Worm (Caenorhabditis elegans): ENCODE results near the gene dpf-5.

The dpf-5 gene

ce11 chrIV:4799114-4799513, 7.3 kb downstream of the dpf-5 start, which contains the start of gene eor-1:
Gene eor-1, minus strand, starts transcription at chrIV:4799178.
- TF ChIP-seq dao-5 (tag; optimal IDR thresholded peaks at IDR 0.05) = no peak
- TF ChIP-seq W03F9.2 (tag; optimal IDR thresholded peaks at IDR 0.05) = peak; percentile 9
- no peak for TF ChIP-seq him-1 (tag; optimal IDR thresholded peaks at IDR 0.05)

- TF ChIP-seq him-1 (tag; optimal IDR thresholded peaks at IDR 0.05) (no peak), dao-5 (tag; optimal IDR thresholded peaks at IDR 0.05) (no peak), W03F9.2 (tag; optimal IDR thresholded peaks at IDR 0.05) (no peak)
These were observed 11.3 kb downstream of the dpf-5 start for ce11 chrIV:4795111-4795510.

DNA sequence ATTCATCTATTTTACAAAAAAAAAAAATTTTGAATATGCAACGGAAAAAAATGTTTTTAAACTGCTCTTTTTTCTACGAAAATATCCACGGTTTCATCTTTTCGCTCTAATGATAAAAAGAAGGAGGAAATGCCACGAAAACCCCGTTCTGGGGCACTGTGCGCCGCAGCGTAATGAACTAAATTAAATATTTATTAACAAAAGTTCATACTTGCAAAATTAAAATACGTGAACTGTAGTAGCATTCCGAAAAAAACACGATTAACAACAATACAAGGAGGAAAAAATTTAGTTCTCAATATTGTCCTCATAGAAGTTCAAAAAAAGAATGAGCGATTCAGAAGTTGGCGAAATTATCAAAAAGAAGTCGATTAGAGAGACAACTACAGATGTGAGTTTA, 16.9 kb downstream of the dpf-5 start, which contains the start of gene R11E3.1:
TSS of gene R11E3.1 (plus strand) at position 301 of the 400 bp plus-strand sequence.
- TF ChIP-seq dao-5 (tag; optimal IDR thresholded peaks at IDR 0.05) = no peak
- no peak for TF ChIP-seq W03F9.2 (tag; optimal IDR thresholded peaks at IDR 0.05)
- TF ChIP-seq him-1 (tag; optimal IDR thresholded peaks at IDR 0.05) = no peak

ce11 chrIV:4788332-4788731, 18.1 kb downstream of the dpf-5 start, which contains the start of gene nhr-104:
Gene nhr-104, minus strand, starts transcription at chrIV:4788692.
- TF ChIP-seq W03F9.2 (tag; optimal IDR thresholded peaks at IDR 0.05) (no peak), dao-5 (tag; optimal IDR thresholded peaks at IDR 0.05) (no peak), him-1 (tag; optimal IDR thresholded peaks at IDR 0.05) (no peak)

DNA sequence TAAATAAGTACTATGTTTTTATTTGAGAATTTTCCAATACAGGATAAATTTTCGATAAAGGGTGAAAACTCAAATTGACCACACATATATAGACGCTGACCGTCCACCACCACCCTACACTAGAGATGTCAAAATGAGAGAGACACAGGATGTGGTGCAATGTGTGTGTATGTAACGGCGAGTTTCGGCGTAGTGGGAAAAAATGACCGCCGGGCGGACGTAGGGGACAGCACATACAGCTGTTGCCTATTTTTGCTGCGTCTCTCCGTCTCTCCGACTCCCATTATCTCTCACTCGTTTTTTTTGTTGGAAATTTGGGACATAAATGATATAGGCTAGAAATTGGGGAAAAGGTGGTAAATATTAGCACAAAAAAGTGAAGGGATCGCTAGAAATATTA, 25.3 kb downstream of the dpf-5 start:
- TF ChIP-seq him-1 (tag; optimal IDR thresholded peaks at IDR 0.05) = no peak
- TF ChIP-seq W03F9.2 (tag; optimal IDR thresholded peaks at IDR 0.05) = no peak
- no peak for TF ChIP-seq dao-5 (tag; optimal IDR thresholded peaks at IDR 0.05)

DNA sequence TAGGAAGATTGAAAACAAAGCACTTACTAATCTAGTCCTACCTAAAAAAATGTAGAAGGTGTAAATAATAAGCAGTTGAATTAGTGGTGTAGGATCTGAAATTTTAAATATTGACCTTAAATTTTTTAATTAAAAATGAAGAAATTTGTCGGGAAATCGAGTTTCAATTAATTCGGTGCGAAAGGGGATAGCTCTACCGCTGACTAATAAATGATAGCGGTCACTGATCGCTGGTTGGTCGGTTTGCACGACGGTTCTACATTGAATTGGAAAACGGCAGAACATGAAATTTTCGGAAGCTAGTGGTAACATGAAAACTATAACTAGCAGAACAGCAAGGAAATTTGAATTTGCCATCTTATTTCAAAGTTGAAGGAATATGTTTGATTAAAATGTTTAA, 26.3 kb downstream of the dpf-5 start, which contains the start of gene set-15:
TSS of gene set-15 (minus strand) at position 101 of the 400 bp plus-strand sequence.
- TF ChIP-seq him-1 (tag; optimal IDR thresholded peaks at IDR 0.05) (no peak), dao-5 (tag; optimal IDR thresholded peaks at IDR 0.05) (no peak)

DNA sequence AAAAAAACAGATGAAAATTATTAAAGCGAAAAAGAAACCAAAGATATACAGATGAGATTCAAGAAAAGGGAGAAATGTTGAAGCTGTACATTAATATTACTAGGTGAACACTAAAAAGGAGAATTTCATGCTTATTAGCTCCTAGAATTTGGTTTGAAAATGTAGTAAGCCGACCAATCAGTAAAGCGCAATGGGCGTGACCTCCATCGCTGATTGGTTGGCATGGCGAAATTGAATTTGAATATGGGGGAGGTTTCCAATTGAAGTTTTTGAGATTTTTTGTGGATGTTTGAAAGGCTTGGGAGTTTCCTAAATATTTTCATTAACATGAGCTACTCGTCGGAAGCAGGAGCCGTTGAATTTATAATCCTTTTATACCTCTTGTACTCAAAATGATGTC, 29.9 kb downstream of the dpf-5 start:
- TF ChIP-seq W03F9.2 (tag; optimal IDR thresholded peaks at IDR 0.05) (no peak), him-1 (tag; optimal IDR thresholded peaks at IDR 0.05) (no peak), dao-5 (tag; optimal IDR thresholded peaks at IDR 0.05) (no peak)

DNA sequence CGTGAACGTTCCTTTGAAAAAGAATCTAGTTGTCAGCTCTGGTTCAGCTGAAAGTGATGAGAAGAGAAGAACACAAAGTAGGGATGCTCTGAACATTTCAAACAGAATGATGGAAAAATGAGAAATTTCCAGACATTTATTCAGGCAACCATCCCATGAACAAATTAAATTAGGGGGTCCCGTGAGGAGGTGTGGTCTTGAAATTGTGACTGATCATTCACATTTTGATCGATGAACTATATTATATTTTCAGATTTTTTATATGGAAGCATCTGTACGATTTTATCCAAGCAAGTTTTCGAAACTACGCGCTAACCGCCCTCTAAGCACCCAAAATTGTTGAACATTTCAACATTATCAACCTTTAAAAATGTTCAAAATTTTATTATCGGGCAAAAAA, 30.4 kb downstream of the dpf-5 start, which contains the start of gene R11E3.19:
TSS of gene R11E3.19 (minus strand) at position 101 of the 400 bp plus-strand sequence.
- no peak for TF ChIP-seq him-1 (tag; optimal IDR thresholded peaks at IDR 0.05)
- no peak for TF ChIP-seq W03F9.2 (tag; optimal IDR thresholded peaks at IDR 0.05)
- TF ChIP-seq dao-5 (tag; optimal IDR thresholded peaks at IDR 0.05) = no peak

DNA sequence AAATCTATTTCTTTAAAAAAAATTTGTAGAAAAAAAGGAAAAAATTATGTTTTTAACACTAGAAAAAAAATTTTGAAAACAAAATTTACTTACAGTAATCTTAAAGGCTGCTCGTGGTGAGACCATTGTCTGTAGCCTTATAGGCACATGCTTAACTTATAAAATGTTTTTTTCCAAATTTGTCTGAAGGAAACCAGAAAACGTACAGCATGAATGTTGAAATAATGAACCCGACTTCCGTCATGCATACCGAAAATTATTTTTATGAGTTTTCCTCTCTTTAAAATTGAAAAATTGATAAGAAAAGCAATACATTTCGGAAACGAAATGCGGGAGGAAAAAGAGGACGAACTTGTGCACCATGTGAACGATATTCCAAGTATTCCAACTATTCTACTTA, 34.6 kb downstream of the dpf-5 start, which contains the start of gene R11E3.2:
TSS of gene R11E3.2 (plus strand) at position 301 of the 400 bp plus-strand sequence.
- no peak for TF ChIP-seq dao-5 (tag; optimal IDR thresholded peaks at IDR 0.05)
- TF ChIP-seq him-1 (tag; optimal IDR thresholded peaks at IDR 0.05) = no peak
- no peak for TF ChIP-seq W03F9.2 (tag; optimal IDR thresholded peaks at IDR 0.05)

- TF ChIP-seq him-1 (tag; optimal IDR thresholded peaks at IDR 0.05) (no peak), dao-5 (tag; optimal IDR thresholded peaks at IDR 0.05) (no peak), W03F9.2 (tag; optimal IDR thresholded peaks at IDR 0.05) (no peak)
These were observed 42.0 kb downstream of the dpf-5 start, which contains the start of gene npp-26 for ce11 chrIV:4764422-4764821. Gene npp-26, plus strand, starts transcription at chrIV:4764722.

- TF ChIP-seq dao-5 (tag; optimal IDR thresholded peaks at IDR 0.05) = no peak
These were observed 42.5 kb downstream of the dpf-5 start, which contains the start of gene Y17G9B.2 for ce11 chrIV:4763844-4764243. Gene Y17G9B.2, plus strand, starts transcription at chrIV:4764144.

DNA sequence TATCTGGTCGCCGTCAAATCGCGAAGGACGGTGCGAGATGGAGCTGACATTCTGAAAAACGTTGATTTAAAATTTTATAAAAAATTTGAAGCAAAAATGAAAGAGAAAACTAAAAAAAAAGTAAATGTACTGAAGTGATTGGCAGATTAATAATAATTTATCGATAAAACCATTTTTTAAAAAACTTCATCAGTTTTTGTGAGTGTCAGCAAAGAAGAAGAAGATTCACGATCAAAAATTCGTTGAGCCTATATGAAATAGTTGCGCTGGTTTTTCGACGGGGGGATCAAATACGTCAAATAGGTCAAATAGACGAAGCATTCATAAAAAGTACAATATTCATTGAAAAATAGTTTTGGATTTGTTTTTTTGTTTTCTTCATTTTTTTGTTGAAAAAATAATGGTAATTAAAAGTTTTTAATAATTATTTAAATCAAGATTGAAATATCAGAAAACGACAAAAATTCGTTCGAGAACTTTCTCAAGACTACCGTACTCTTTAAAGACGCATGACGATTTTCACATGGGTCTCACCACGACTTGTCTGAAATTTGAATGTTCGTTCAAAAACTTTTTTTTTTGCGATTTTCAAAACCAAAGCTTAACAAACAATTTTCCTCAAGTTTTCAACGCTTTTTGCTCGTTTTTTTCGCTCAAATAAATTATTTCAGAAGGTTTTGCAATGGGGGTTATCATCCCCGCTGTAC, 45.9 kb downstream of the dpf-5 start, which contains the start of the genes memi-1 and cyp-31A3:
TSS of gene memi-1 (minus strand) at position 51 of the 707 bp plus-strand sequence.
TSS of gene cyp-31A3 (plus strand) at position 672 of the 707 bp plus-strand sequence.
- no peak for TF ChIP-seq W03F9.2 (tag; optimal IDR thresholded peaks at IDR 0.05)
- TF ChIP-seq dao-5 (tag; optimal IDR thresholded peaks at IDR 0.05) = no peak
- TF ChIP-seq him-1 (tag; optimal IDR thresholded peaks at IDR 0.05) = no peak

DNA sequence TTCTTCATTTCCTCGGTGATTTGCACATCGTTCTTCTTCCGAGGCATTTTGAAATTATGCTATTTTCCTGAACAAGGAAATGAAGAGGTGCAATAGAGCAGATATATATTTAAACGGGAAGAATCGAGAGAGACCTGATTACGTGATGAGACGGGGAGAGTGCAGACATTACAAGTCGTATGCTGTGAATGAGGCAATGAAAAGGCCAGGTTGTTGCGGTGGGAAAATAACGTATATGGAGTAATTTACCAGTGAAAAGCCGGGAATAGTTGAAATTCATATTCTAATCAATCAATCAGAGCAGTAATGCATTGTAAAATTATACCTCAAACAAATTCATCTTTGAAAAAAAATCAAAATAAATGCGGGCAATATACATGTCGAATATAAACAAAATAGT, 47.7 kb downstream of the dpf-5 start, which contains the start of gene Y17G9B.8:
TSS of gene Y17G9B.8 (minus strand) at position 182 of the 400 bp plus-strand sequence.
- TF ChIP-seq W03F9.2 (tag; optimal IDR thresholded peaks at IDR 0.05) = no peak
- no peak for TF ChIP-seq dao-5 (tag; optimal IDR thresholded peaks at IDR 0.05)
- TF ChIP-seq him-1 (tag; optimal IDR thresholded peaks at IDR 0.05) = no peak

DNA sequence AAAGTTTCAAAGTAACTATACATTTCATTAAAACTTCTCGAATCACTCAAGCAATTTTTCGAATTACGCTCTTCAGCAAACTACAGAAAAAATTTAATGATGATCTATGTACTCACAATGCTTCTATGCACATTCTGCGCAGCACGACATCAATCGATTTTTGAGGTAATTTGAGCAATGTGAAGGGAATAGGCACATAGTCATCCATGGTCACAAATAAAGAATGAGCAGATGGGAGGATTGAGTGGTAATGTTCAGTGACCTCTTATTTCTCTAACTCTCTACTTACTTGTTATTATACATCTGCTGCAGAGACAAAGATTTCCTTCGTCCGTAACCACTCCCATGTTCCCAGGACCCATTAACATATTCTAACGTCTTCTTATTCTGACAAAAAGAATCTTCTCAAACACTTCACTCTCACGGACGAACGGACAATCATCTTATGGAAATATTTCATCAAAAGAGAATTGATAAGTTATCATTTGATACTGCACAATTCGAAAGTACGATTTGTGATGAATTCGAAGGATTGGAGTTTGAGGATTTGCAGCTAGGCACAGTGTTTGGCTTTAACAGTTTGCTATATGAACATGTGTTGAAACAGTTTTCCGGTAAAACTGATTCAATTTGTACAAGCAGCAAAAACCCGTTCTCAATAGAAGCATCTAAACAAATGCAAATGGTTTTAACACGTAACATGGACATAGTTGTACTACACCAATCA, 50.3 kb downstream of the dpf-5 start, which contains the start of the genes fbxb-77 and Y17G9B.11:
TSS of gene fbxb-77 (minus strand) at position 229 of the 727 bp plus-strand sequence.
TSS of gene Y17G9B.11 (plus strand) at position 677 of the 727 bp plus-strand sequence.
- TF ChIP-seq him-1 (tag; optimal IDR thresholded peaks at IDR 0.05) (no peak), dao-5 (tag; optimal IDR thresholded peaks at IDR 0.05) (no peak), W03F9.2 (tag; optimal IDR thresholded peaks at IDR 0.05) (no peak)

Data from whole organism, L4/young adult.